Fruit fly (Drosophila melanogaster) whole organism: ENCODE results near the gene CG15439.

Experiments
- CG8478 ChIP-seq: fragments of >200 bp; optimal IDR thresholded peaks from 2 replicates; lab custom pipeline; 2018; ENCODE audit warnings: inconsistent platforms
- Dll ChIP-seq: fragments of >200 bp; optimal IDR thresholded peaks from 2 replicates; lab custom pipeline; 2017
- EcR ChIP-seq, 2 experiments: fragments of >200 bp; optimal IDR thresholded peaks; 2 replicates each; lab custom pipeline; 2017; ENCODE audit warnings: missing biosample characterization in 2 of 2, missing genetic modification characterization in 2 of 2, missing genetic modification reagents in 2 of 2
- pan ChIP-seq: fragments of >200 bp; optimal IDR thresholded peaks from 2 replicates; lab custom pipeline; 2017
- psq ChIP-seq: fragments of >200 bp; optimal IDR thresholded peaks from 2 replicates; lab custom pipeline; 2017
- usp ChIP-seq: fragments of >200 bp; optimal IDR thresholded peaks from 2 replicates; lab custom pipeline; 2017; ENCODE audit warnings: missing biosample characterization, missing genetic modification characterization, mixed read lengths

CG15439 gene

DNA sequence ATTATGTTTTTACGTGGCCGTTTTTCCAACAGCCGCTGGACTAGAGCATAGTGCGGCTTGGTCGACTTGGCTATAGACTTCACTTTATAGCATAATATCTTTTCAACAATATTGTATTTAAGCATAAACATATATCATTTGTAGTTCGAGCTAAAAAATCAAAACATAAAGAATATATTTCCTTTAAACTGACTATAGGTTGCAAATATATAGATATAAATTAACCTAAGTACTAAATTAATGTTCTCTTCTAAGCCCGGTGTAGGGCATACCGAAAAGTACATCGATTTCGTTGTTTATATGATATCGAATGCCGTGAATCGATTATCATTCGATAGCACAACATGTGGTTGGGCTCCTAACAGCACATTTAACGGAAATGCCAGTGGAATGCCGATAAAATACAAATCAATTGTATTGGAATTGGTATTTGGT lies 4.2 kb downstream of the CG15439 start, which contains the start of gene MFS18:
TSS of gene MFS18 (minus strand) at position 54 of the 435 bp plus-strand sequence.
- TF ChIP-seq usp (GFP tag; lab: Kevin White, UChicago) (no peak), psq (no peak), pan (no peak), EcR (GFP tag; optimal IDR thresholded peaks at IDR 0.05; lab: Kevin White, UChicago) (no peak), Dll (lab: Kevin White, UChicago) (no peak)

DNA sequence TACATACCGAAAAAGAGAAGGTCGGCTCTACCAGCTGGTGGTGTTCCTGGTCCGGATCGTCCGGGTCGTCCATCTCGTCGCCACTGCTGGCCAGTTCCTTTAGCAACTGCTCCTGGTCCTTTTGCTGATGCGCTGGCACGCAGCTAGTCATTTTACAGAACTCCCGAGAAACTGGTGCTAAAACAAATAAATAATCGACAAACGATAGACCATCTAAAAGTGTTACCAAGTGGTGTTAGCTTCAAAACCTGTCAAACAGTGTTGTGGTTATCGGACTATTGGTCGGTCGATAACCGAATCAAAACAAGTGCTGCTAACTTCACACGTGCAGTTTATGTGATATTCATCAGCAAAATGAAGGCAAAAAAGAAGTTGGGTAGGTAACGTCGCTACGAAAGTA lies 8.4 kb downstream of the CG15439 start, which contains the start of the genes morgue and Elp3:
TSS of gene morgue (minus strand) at position 224 of the 400 bp plus-strand sequence.
TSS of gene Elp3 (plus strand) at position 276 of the 400 bp plus-strand sequence.
- TF ChIP-seq usp (GFP tag; lab: Kevin White, UChicago) (no peak), pan (no peak), psq (no peak), CG8478 (lab: Kevin White, UChicago) (no peak), EcR (GFP tag; optimal IDR thresholded peaks at IDR 0.05; lab: Kevin White, UChicago) (no peak), Dll (lab: Kevin White, UChicago) (no peak)

DNA sequence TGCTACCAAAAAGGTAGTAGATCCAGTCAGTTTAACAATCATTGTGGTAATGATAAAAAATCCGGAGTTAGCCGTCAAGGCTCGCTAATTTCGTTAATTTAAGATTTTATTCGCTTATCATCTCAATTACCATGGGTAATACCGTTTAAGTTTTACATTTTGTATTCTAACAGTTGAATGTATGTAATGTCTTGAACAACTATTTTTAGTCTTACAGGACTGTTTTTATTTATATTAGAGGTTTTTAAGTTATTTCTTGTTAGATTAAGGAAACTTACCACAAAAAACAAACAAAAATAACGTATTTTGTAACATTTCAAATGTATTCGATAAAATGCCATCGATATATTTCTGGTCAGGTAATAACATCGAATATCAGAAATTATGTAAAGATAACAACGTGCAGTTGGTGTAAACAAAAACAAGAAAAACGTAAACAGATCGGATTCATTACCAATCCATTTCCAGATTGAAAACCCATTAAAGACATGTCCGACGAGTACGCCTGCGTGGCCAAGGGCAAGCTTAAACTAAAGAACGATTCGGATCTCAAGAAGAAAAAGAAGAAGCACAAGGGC lies 10.7 kb downstream of the CG15439 start, which contains the start of the genes Sfp24F and CG15432:
TSS of gene Sfp24F (minus strand) at position 51 of the 578 bp plus-strand sequence.
TSS of gene CG15432 (plus strand) at position 311 of the 578 bp plus-strand sequence.
- TF ChIP-seq usp (GFP tag; lab: Kevin White, UChicago), result no peak
- no peak for TF ChIP-seq EcR (GFP tag; optimal IDR thresholded peaks at IDR 0.05; lab: Kevin White, UChicago)
- no peak for TF ChIP-seq psq
- no peak for TF ChIP-seq pan
- TF ChIP-seq Dll (lab: Kevin White, UChicago), result no peak
- no peak for TF ChIP-seq CG8478 (lab: Kevin White, UChicago)

DNA sequence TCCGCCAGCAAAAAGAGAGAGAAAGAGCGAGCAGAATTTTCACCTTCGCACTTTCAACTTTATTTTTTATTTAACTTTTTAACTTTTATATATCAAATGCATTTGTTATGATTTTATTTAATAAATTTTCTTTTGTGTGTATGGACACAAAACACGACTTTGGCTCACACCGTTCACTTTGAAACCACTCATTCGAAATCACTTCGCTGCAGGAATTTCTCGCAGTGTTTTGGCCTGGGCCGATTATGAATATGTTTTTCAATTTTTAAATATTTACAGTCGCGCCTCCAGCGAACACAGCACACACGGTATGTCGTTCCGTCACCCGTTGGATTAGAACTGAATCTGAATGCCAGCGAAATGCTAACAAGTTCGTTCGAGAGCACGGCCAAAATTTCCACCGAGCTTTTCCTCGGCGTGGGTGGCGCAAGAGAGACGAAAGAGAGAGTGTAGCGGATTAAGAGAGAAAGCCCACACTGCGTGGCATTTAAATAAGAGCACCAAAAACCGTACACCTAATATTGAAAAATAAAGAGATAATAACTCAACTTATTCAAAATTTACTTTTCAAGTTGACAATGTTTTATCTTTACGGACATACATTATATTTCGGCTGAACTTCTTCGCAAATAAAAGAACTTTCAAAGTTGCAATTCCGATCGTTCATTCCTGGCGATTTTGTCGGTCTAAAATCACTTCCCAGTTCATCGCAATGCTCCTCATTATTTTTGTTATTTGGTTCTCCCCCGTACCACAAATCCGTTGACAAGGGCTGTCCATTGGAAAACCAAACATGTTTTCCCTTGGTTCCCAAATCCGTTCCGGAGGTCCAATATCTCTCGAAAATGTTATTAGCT lies 11.7 kb downstream of the CG15439 start, which contains the start of gene CG15431:
TSS of gene CG15431 (minus strand) at position 402 of the 857 bp plus-strand sequence.
- TF ChIP-seq Dll (lab: Kevin White, UChicago), result no peak

DNA sequence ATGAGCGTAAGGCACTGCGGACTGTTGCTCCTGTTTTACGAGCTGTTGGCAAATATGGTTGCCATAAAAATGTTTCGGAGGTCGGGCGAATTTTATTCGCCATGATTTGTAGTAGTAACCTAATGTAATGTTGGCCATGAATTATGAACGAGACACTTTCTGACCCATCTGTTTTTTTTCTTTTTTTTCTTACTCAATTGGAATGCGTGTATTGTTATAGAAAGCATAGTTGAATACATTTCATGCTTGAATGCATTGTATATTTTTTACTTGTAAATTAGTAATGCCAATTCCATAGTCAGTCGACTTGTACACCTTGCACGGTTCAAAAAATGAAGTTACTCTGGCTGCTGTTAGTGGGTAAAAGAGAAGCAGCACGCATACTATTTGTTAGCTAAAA lies 15.4 kb downstream of the CG15439 start, which contains the start of gene CG43056:
TSS of gene CG43056 (plus strand) at position 301 of the 400 bp plus-strand sequence.
- no peak for TF ChIP-seq pan
- no peak for TF ChIP-seq Dll (lab: Kevin White, UChicago)

dm6 chr2L:4433608-4434007 lies 19.2 kb downstream of the CG15439 start, which contains the start of the genes CG34177 and CG34178:
TSS of gene CG34177 (plus strand) at chr2L:4433908.
TSS of gene CG34178 (plus strand) at chr2L:4433908.
- TF ChIP-seq pan (no peak), Dll (lab: Kevin White, UChicago) (no peak), CG8478 (lab: Kevin White, UChicago) (no peak), EcR (GFP tag; optimal IDR thresholded peaks at IDR 0.05; lab: Kevin White, UChicago) (no peak), usp (GFP tag; lab: Kevin White, UChicago) (no peak), psq (no peak)

DNA sequence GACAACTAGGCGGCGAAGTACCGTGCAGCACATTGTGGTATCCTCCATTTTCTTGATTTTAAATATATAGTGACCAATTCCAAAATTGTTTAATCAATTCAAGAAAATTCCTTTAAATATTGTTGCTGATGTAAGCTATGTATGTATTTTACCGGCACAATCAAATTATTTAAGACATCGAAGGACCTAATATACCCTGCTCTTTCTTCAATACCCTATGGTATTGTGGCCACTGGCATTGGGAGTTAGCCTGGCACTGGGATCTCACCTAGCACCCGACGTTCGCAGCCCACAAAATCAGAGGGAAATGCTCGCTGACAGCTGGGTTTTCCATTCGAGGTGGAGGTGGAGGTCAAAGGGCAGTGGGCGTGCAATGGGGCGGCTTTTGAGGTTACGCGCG lies 30.7 kb downstream of the CG15439 start:
- TF ChIP-seq pan (no peak), CG8478 (lab: Kevin White, UChicago) (no peak), usp (GFP tag; lab: Kevin White, UChicago) (no peak), EcR (GFP tag; optimal IDR thresholded peaks at IDR 0.05; lab: Kevin White, UChicago) (no peak), Dll (lab: Kevin White, UChicago) (no peak), psq (no peak)

DNA sequence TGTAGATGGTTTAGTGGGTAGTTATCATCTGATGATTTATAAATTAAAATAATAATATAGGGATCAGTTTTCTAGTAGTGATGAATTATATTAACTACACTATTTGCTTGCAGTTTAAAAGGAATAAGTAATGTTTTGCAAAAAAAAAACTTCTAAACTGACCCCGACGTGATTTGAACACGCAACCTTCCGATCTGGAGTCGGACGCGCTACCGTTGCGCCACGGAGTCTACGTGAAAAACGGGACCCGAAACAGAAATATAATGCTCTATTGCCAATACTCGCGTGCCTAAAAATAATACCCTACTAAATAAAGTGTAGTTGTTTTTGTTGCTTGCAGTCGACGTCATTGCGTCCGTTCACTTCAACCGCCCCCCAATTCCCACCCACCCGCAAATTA lies 34.0 kb downstream of the CG15439 start:
- TF ChIP-seq psq, result no peak
- TF ChIP-seq Dll (lab: Kevin White, UChicago), result no peak
- no peak for TF ChIP-seq usp (GFP tag; lab: Kevin White, UChicago)
- TF ChIP-seq EcR (GFP tag; optimal IDR thresholded peaks at IDR 0.05; lab: Kevin White, UChicago), result no peak
- TF ChIP-seq CG8478 (lab: Kevin White, UChicago), result no peak
- no peak for TF ChIP-seq pan

DNA sequence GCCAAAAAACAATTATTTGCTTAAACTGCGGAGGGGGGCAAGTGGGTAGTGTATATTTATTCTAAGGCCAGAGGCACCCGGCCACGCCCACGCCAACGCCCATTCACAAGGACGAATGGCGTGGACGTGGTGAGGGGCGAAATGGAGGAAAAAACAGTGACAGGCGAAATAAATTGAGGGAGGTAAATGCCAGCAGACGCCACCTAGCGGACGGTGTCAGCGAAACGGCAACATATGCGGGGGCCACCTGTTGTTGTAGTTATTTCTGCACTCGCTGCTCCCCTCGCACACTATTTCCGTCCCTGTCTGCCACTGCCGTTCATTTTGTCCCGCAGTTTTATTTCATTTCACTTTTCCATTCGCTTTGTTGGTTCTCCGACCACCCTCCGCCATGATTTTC lies 34.9 kb downstream of the CG15439 start:
- TF ChIP-seq usp (GFP tag; lab: Kevin White, UChicago), result no peak
- no peak for TF ChIP-seq psq
- TF ChIP-seq CG8478 (lab: Kevin White, UChicago), result no peak
- no peak for TF ChIP-seq pan

DNA sequence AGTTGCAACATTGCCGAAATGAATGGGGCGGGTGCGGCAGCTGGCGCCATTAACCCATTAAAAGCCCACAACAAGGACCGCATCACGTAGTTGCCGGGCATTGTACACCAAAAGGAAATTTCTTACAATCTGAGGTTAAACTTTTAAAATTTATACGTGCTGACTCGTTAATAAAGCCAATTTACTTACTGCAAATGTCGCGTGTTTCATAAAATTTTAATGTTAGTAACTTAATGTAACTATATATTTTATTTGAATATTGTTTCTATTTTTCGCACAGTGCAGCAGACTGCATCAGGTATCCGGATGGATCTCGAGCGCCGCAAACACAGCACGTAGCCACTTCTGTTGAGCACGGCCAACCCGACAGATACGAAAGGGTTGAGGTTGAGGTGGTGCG lies 35.9 kb downstream of the CG15439 start:
- no peak for TF ChIP-seq pan
- no peak for TF ChIP-seq psq

DNA sequence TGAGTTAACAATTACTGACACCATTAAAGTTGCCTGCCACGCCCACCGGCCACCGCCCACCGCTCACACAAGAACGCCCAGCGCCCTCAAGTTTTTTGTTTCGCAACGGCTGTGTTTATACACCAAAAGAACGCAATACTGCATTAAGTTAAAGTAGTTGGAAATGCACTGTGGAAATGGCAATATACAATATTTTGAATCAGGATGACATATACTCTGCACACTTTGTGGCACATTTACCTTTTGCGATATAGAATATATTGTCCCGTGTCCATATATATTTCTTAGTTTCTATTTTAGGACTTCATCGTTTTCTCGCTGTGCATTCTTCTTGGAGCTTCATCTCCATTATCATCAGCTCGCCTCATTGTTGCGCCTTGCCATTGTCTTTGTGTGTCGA lies 36.7 kb downstream of the CG15439 start:
- TF ChIP-seq CG8478 (lab: Kevin White, UChicago) (no peak), EcR (GFP tag; optimal IDR thresholded peaks at IDR 0.05; lab: Kevin White, UChicago) (no peak), Dll (lab: Kevin White, UChicago) (no peak), usp (GFP tag; lab: Kevin White, UChicago) (no peak), psq (no peak), pan (no peak)

dm6 chr2L:4414059-4414458 lies 38.8 kb downstream of the CG15439 start:
- TF ChIP-seq CG8478 (lab: Kevin White, UChicago) (no peak), usp (GFP tag; lab: Kevin White, UChicago) (no peak), Dll (lab: Kevin White, UChicago) (no peak), pan (no peak), EcR (GFP tag; optimal IDR thresholded peaks at IDR 0.05; lab: Kevin White, UChicago) (no peak), psq (no peak)
